Fruit fly (Drosophila melanogaster): ENCODE measurements around the gene Rev1.
A peak's percentile ranks its signal among the peaks of the same experiment; 100 is the strongest.

Rev1 gene

DNA sequence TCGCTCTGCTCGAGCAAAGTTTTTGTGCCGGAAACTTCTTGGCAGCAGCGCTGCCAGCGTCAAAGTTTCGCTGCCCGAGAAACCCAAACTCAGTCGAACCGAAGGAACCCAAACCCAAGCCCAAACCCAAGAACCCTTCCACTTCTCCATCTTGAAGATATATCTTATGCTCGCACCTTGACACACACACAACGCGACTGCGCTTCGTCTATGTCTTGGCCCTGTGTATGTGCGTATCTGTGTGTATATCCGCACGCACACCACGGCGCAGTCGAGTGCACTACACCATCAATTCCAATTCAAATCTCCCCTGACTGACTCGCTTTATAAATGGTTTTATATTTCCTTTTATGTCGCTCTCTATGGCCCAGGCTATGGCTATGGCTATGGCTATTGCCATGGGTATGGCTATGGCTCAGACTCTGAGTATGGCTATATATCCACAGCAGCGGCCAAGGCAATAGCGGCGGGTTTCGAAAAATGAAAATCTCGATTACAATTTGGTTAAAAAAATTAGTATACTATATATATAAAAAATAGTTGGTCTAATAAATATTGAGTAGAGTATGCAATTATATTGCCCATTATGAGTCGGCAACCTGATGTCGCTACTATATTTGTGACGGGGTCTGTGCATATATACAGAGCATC, 42.4 kb downstream of the Rev1 start:
- peak; percentile 58 for TF ChIP-seq CG33017 (tag; optimal IDR thresholded peaks at IDR 0.05)
- no peak for TF ChIP-seq cnc (optimal IDR thresholded peaks at IDR 0.05)
- TF ChIP-seq pad (GFP tag; optimal IDR thresholded peaks at IDR 0.05): peak; percentile 11
- TF ChIP-seq Clk (GFP tag; optimal IDR thresholded peaks at IDR 0.05): no peak
- peak; percentile 58 for TF ChIP-seq CG7101 (tag; optimal IDR thresholded peaks at IDR 0.05)
- no peak for TF ChIP-seq tj (GFP tag; optimal IDR thresholded peaks at IDR 0.05)
- no peak for TF ChIP-seq cic (GFP tag; optimal IDR thresholded peaks at IDR 0.05)
- TF ChIP-seq CG11617 (GFP tag; optimal IDR thresholded peaks at IDR 0.05): no peak
- no peak for TF ChIP-seq bab1 (GFP tag; optimal IDR thresholded peaks at IDR 0.05)
- peak; percentile 32 for TF ChIP-seq kay (GFP tag; ENCODE audit: borderline replicate concordance)
- peak; percentile 63 for TF ChIP-seq CG7045 (GFP tag; optimal IDR thresholded peaks at IDR 0.05)
- peak; percentile 31 for TF ChIP-seq CG5204 (GFP tag; optimal IDR thresholded peaks at IDR 0.05)
- TF ChIP-seq CG12768 (GFP tag; optimal IDR thresholded peaks at IDR 0.05): peak; percentile 51
- TF ChIP-seq CG14711 (tag; optimal IDR thresholded peaks at IDR 0.05): peak; percentile 54

DNA sequence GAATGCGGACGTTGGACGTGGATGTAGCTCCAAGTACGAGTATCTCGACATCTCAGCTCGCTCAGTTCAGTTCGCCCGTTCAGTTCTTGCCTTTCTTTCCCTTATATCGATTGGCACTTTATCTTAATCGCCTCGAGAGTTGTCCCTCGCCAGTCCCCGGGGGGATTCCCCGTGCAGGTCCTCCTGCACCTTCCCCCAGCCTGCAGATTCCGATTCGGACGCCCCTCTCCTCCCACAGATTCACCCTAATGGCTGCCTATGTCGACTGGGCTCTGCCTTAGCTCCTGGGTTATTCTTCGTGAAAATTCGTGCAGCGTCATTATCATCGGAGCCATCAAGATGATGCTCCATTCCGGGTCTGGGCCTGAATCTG, 42.9 kb downstream of the Rev1 start:
- TF ChIP-seq CG11617 (GFP tag; optimal IDR thresholded peaks at IDR 0.05): no peak
- no peak for TF ChIP-seq bab1 (GFP tag; optimal IDR thresholded peaks at IDR 0.05)
- TF ChIP-seq Clk (GFP tag; optimal IDR thresholded peaks at IDR 0.05): no peak
- TF ChIP-seq CG7101 (tag; optimal IDR thresholded peaks at IDR 0.05): no peak
- TF ChIP-seq ovo (GFP tag; optimal IDR thresholded peaks at IDR 0.05): no peak
- TF ChIP-seq CG33017 (tag; optimal IDR thresholded peaks at IDR 0.05): no peak
- no peak for TF ChIP-seq CG7045 (GFP tag; optimal IDR thresholded peaks at IDR 0.05)
- TF ChIP-seq toe (GFP tag; optimal IDR thresholded peaks at IDR 0.05): no peak
- no peak for TF ChIP-seq CG5204 (GFP tag; optimal IDR thresholded peaks at IDR 0.05)
- TF ChIP-seq Hr96 (GFP tag; optimal IDR thresholded peaks at IDR 0.05): no peak

dm6 chr3L:697724-698123, 43.6 kb downstream of the Rev1 start:
- TF ChIP-seq Mnt (GFP tag; optimal IDR thresholded peaks at IDR 0.05): no peak
- TF ChIP-seq tj (GFP tag; optimal IDR thresholded peaks at IDR 0.05): no peak
- no peak for TF ChIP-seq kay (GFP tag; ENCODE audit: borderline replicate concordance)
- no peak for TF ChIP-seq bab1 (GFP tag; optimal IDR thresholded peaks at IDR 0.05)
- no peak for TF ChIP-seq CG5204 (GFP tag; optimal IDR thresholded peaks at IDR 0.05)

DNA sequence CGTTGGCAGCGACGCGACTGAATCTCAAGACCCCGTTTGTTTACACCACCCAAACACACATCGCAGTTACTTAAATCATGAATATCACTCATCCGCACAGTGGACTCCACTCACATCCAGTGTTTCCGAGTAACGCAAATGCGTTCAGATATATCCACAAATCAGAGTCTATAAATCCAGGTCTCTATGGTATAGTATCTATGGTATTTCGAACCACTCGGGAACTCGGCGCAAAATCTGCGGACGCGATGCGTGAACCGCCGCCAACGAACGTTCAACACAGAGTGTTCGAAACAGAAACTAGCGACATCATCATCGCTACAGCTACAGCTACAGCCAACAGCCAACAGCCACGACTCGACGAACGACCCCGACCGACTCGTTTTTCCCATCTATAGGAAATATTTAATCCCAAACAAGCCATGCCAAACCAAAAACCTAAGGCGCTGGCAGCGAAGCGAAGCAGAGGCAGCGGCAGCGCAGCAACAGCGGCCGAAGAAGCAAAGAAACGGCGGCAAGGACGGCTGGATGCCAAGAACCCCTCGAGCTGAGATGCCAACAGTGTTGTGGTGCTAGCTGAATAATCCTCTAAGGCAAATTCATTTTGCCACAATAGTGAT, 44.7 kb downstream of the Rev1 start, which contains the start of gene CG13894:
TSS of gene CG13894 (minus strand) at position 397 of the 620 bp plus-strand sequence.
- TF ChIP-seq kay (GFP tag; ENCODE audit: borderline replicate concordance) (peak; percentile 39), CG1620 (GFP tag; optimal IDR thresholded peaks at IDR 0.05) (no peak)

DNA sequence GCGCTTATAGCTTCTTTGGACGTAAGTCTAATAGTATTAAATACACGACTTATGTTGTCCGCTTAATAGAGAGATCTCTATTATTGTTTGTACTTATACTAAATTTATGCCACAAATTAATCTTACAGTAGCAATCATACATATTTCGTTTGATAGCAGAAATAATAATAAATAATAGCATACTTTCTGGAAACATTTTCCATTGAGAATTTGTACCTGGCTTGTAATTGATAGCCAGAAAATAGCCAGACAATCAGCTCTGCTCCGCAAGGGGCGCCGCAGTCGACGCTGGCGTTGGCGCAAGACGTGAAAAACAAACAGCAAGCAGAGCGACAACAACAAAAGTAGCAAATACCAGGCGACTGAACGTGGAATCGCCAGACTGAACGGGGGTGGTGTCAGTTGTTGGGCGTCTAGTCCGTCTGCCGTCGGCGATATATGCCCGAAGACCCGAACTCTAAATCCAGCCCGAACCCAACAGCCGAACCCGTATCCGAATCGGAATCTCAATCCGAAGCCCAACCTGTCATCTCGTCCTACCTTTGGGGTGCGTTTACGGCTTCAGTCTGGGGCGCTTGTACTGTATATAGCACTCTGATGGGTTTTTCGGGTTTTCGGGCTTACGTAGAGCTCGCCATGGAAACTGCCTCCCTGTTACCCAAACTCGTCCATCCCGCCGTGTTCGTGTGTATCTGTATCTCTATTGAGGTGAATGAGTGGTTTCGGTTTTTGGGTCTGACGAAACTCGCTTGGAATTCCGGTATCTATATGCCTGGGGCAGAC, 45.4 kb downstream of the Rev1 start:
- TF ChIP-seq toe (GFP tag; optimal IDR thresholded peaks at IDR 0.05) (no peak), CG7045 (GFP tag; optimal IDR thresholded peaks at IDR 0.05) (no peak), Hr96 (GFP tag; optimal IDR thresholded peaks at IDR 0.05) (no peak), CG5204 (GFP tag; optimal IDR thresholded peaks at IDR 0.05) (no peak), CG7101 (tag; optimal IDR thresholded peaks at IDR 0.05) (no peak), Mnt (GFP tag; optimal IDR thresholded peaks at IDR 0.05) (no peak), kay (GFP tag; ENCODE audit: borderline replicate concordance) (no peak), CG12768 (GFP tag; optimal IDR thresholded peaks at IDR 0.05) (no peak), ovo (GFP tag; optimal IDR thresholded peaks at IDR 0.05) (no peak), bab1 (GFP tag; optimal IDR thresholded peaks at IDR 0.05) (no peak), cic (GFP tag; optimal IDR thresholded peaks at IDR 0.05) (no peak)

DNA sequence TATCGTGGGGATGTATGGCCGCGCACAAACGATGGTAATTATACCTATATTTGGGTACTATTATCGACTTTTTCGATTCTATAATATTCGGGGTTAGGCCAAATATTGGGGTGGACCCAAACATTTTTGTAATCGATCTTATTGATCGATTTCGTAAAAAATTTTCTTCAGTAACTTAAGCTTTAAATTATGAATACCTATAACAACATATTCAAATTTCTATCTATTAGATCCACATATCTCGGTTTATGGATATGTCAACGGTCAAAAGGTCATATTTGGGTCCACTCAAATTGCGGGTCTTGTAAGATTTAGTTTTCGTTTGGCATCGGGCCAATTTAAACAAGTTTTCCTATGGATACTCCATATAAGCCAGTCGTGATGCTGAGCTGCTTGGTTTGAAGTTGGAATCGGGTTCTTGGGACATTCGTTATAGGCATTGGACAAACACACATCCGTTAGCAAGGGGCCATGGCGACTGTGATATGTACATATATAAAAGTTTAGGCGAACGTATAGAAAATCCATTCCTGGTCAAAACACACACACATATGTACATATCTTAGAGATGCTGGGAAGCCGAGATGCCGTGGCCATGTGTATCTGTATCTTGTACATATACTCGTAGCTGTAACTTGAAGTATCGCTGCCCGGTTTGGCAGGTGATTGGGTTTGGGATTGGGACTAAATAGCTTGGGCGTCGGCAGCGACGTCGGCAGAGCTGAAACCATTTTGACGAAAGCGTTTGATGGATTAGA, 46.2 kb downstream of the Rev1 start:
- no peak for TF ChIP-seq Crg-1 (GFP tag; optimal IDR thresholded peaks at IDR 0.05)

All from whole organism, adult.